Worm (Caenorhabditis elegans): ENCODE results near the gene Y34F4.3.

DNA sequence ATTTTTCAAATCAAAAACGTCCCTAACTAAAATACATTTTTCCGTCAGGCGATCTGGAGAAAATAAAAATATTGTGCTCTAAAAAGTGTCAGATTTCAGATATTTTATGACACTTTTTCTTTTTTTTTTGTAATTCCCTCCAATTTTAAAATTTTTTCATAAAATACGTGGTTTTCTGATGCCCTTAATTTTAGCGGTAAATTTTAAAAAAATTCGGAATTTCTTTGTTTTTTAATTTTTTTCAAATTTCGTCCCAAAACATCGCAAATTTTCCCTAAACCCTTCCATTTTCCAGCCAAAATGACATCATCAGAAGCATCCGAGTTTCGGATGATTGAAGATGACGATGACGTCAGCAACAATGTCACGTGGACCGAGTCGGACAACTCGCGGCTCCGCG is 24.4 kb downstream of the Y34F4.3 start, which contains the start of gene trp-2:
- TF ChIP-seq fkh-4 (tag; optimal IDR thresholded peaks at IDR 0.05; ENCODE audit: borderline replicate concordance) (no peak), fos-1 (tag; optimal IDR thresholded peaks at IDR 0.05) (no peak), hlh-17 (GFP tag; optimal IDR thresholded peaks at IDR 0.05; ENCODE audit: borderline replicate concordance) (no peak), rnt-1 (tag; optimal IDR thresholded peaks at IDR 0.05) (no peak), lin-13 (GFP tag; optimal IDR thresholded peaks at IDR 0.05) (no peak), lin-35 (GFP tag; optimal IDR thresholded peaks at IDR 0.05) (no peak)

All from whole organism, L1 larva.